Worm (Caenorhabditis elegans) whole organism, mixed stage, embryonic: Measurements from ENCODE around the gene sdz-20.

Experiments
- M03D4.4 ChIP-seq: sonication (generic microtip); optimal IDR thresholded peaks from 2 replicates; lab custom pipeline; 2017; ENCODE audit warnings: mild to moderate bottlenecking, missing genetic modification characterization, missing compliant biosample characterization
- bed-3 ChIP-seq: fragments of 200-800 bp; sonication (Bioruptor generic); optimal IDR thresholded peaks from 3 replicates; lab custom pipeline; 2018; ENCODE audit warnings: mild to moderate bottlenecking, missing genetic modification characterization, moderate library complexity, missing compliant biosample characterization
- ceh-39 ChIP-seq: fragments of 150-350 bp; optimal IDR thresholded peaks from 2 replicates; lab custom pipeline; 2014; ENCODE audit warnings: missing biosample characterization, missing genetic modification characterization
- ceh-43 ChIP-seq: fragments of 200-800 bp; sonication (Bioruptor generic); optimal IDR thresholded peaks from 2 replicates; lab custom pipeline; 2018; ENCODE audit warnings: mild to moderate bottlenecking, missing genetic modification characterization, moderate library complexity, missing compliant biosample characterization
- ces-1 ChIP-seq: fragments of 150-350 bp; optimal IDR thresholded peaks from 2 replicates; lab custom pipeline; 2014; ENCODE audit warnings: missing biosample characterization, missing genetic modification reagents, missing genetic modification characterization
- cnd-1 ChIP-seq: fragments of 200-800 bp; sonication (Bioruptor generic); optimal IDR thresholded peaks from 2 replicates; lab custom pipeline; 2018; ENCODE audit warnings: mild to moderate bottlenecking, missing genetic modification characterization, missing compliant biosample characterization
- elt-1 ChIP-seq: sonication (generic microtip); optimal IDR thresholded peaks from 2 replicates; lab custom pipeline; 2017; ENCODE audit warnings: missing genetic modification characterization, mild to moderate bottlenecking, missing compliant biosample characterization, antibody characterized with exemption, moderate library complexity, borderline replicate concordance; ENCODE audit not compliant: insufficient read depth
- elt-3 ChIP-seq: fragments of 150-350 bp; optimal IDR thresholded peaks from 2 replicates; lab custom pipeline; 2014; ENCODE audit warnings: missing biosample characterization, missing genetic modification characterization
- flh-1 ChIP-seq: fragments of 200-800 bp; sonication (Bioruptor generic); optimal IDR thresholded peaks from 2 replicates; lab custom pipeline; 2018; ENCODE audit warnings: mild to moderate bottlenecking, missing genetic modification characterization, moderate library complexity, missing compliant biosample characterization
- ham-2 ChIP-seq: fragments of 200-800 bp; sonication (Bioruptor generic); optimal IDR thresholded peaks from 2 replicates; lab custom pipeline; 2018; ENCODE audit warnings: mild to moderate bottlenecking, missing genetic modification characterization, missing compliant biosample characterization
- hlh-1 ChIP-seq: fragments of 150-350 bp; optimal IDR thresholded peaks from 2 replicates; lab custom pipeline; 2014; ENCODE audit warnings: missing biosample characterization, missing genetic modification reagents, missing genetic modification characterization
- lin-32 ChIP-seq: fragments of 200-800 bp; sonication (Bioruptor generic); optimal IDR thresholded peaks from 2 replicates; lab custom pipeline; 2018; ENCODE audit warnings: mild to moderate bottlenecking, missing genetic modification characterization, missing compliant biosample characterization
- lsy-2 ChIP-seq: fragments of 150-350 bp; optimal IDR thresholded peaks from 2 replicates; lab custom pipeline; 2014; ENCODE audit warnings: missing biosample characterization, missing genetic modification characterization
- mab-5 ChIP-seq: fragments of 150-350 bp; optimal IDR thresholded peaks from 2 replicates; lab custom pipeline; 2014; ENCODE audit warnings: missing biosample characterization, missing genetic modification characterization
- mep-1 ChIP-seq: fragments of 150-350 bp; optimal IDR thresholded peaks from 2 replicates; lab custom pipeline; 2017; ENCODE audit warnings: missing biosample characterization, missing genetic modification reagents, missing genetic modification characterization, inconsistent platforms
- mls-2 ChIP-seq: sonication (generic microtip); optimal IDR thresholded peaks from 2 replicates; lab custom pipeline; 2016; ENCODE audit warnings: mild to moderate bottlenecking, missing genetic modification characterization, moderate library complexity, missing compliant biosample characterization
- nhr-12 ChIP-seq: fragments of 150-350 bp; optimal IDR thresholded peaks from 2 replicates; lab custom pipeline; 2014; ENCODE audit warnings: missing biosample characterization, missing genetic modification characterization
- nhr-2 ChIP-seq: fragments of 150-350 bp; optimal IDR thresholded peaks from 2 replicates; lab custom pipeline; 2014; ENCODE audit warnings: missing biosample characterization, missing genetic modification characterization
- nhr-237 ChIP-seq: fragments of 150-350 bp; optimal IDR thresholded peaks from 2 replicates; lab custom pipeline; 2014; ENCODE audit warnings: missing biosample characterization, missing genetic modification characterization
- nhr-28 ChIP-seq: fragments of 150-350 bp; optimal IDR thresholded peaks from 2 replicates; lab custom pipeline; 2014; ENCODE audit warnings: missing biosample characterization, missing genetic modification characterization
- nhr-76 ChIP-seq: sonication (generic microtip); optimal IDR thresholded peaks from 2 replicates; lab custom pipeline; 2017; ENCODE audit warnings: missing biosample characterization, missing genetic modification characterization
- pha-4 ChIP-seq: fragments of 150-350 bp; optimal IDR thresholded peaks from 2 replicates; lab custom pipeline; 2018; ENCODE audit warnings: missing biosample characterization, missing genetic modification reagents, missing genetic modification characterization
- sem-2 ChIP-seq: fragments of 200-800 bp; sonication (Bioruptor generic); optimal IDR thresholded peaks from 2 replicates; lab custom pipeline; 2018; ENCODE audit warnings: mild to moderate bottlenecking, missing genetic modification characterization, missing compliant biosample characterization
- snpc-4 ChIP-seq: fragments of 150-350 bp; optimal IDR thresholded peaks from 2 replicates; lab custom pipeline; 2014; ENCODE audit warnings: missing biosample characterization, missing genetic modification characterization
- sptf-1 ChIP-seq: sonication (generic microtip); optimal IDR thresholded peaks from 2 replicates; lab custom pipeline; 2017; ENCODE audit warnings: mild to moderate bottlenecking, missing genetic modification characterization, moderate library complexity, missing compliant biosample characterization
- tbx-8 ChIP-seq: fragments of 200-800 bp; sonication (Bioruptor generic); optimal IDR thresholded peaks from 2 replicates; lab custom pipeline; 2018; ENCODE audit warnings: mild to moderate bottlenecking, missing genetic modification characterization, moderate library complexity, missing compliant biosample characterization
- unc-120 ChIP-seq: sonication (generic microtip); optimal IDR thresholded peaks from 2 replicates; lab custom pipeline; 2017; ENCODE audit warnings: missing genetic modification characterization, missing compliant biosample characterization; ENCODE audit not compliant: poor library complexity, severe bottlenecking
- unc-39 ChIP-seq: fragments of 150-350 bp; optimal IDR thresholded peaks from 2 replicates; lab custom pipeline; 2014; ENCODE audit warnings: missing biosample characterization, missing genetic modification characterization
- zip-8 ChIP-seq: fragments of 150-350 bp; optimal IDR thresholded peaks from 2 replicates; lab custom pipeline; 2014; ENCODE audit warnings: missing biosample characterization, missing genetic modification characterization
- ztf-11 ChIP-seq: fragments of 150-350 bp; optimal IDR thresholded peaks from 2 replicates; lab custom pipeline; 2014; ENCODE audit warnings: missing biosample characterization, missing genetic modification characterization

Gene sdz-20

DNA sequence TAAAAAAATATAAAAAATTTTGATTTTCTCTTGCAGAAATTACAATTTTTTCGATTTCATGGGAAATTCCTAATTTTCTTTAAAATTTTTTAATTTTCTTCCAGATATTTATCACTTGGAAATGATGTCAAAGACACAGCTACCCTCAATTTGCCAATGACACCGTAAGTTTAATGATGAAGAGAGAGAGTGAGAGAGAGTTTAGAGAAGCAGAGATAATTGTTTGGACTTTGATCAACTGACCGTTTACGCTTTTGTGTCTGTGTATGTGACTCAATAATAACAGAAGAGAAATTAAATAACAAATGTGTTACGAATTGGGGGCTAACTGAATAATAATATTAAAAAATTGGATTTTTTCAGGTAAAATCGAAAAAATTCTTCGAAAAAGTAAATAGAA is 23.3 kb upstream of the sdz-20 start:
- peak; percentile 14 for TF ChIP-seq nhr-237 (tag; lab: Kevin White, UChicago)
- TF ChIP-seq lin-32 (GFP tag; lab: Kevin White, UChicago) = no peak

DNA sequence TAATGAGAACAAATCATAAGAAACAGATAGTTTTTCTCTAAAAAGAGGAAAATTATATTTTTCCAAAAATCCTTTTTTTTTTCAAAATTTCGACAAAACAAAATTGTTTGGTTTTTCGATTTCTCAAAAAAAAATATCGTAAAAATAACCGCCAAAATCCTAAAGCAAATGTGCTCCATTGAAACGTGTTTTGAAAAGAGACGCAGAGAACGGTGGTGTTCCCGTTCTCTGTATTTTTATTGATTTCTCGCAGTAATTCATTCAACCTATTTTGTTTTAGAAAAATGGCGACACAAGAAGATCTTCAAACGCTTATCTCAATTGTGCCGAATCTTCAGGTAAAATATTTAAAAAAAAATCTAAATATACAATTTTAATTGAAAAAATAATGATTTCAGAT is 20.1 kb upstream of the sdz-20 start, which contains the start of gene Y43F4B.10:
Gene Y43F4B.10, plus strand, starts transcription at position 281 of the 400 bp plus-strand sequence.
- TF ChIP-seq mep-1 (tag; lab: Kevin White, UChicago) (peak; percentile 28), elt-1 (tag; lab: Kevin White, UChicago) (no peak), lsy-2 (tag; lab: Kevin White, UChicago) (peak; percentile 25), ces-1 (GFP tag; lab: Kevin White, UChicago) (peak; percentile 65), nhr-12 (tag; lab: Kevin White, UChicago) (no peak), nhr-237 (tag; lab: Kevin White, UChicago) (peak; percentile 24), ceh-39 (tag; lab: Kevin White, UChicago) (peak; percentile 79)

DNA sequence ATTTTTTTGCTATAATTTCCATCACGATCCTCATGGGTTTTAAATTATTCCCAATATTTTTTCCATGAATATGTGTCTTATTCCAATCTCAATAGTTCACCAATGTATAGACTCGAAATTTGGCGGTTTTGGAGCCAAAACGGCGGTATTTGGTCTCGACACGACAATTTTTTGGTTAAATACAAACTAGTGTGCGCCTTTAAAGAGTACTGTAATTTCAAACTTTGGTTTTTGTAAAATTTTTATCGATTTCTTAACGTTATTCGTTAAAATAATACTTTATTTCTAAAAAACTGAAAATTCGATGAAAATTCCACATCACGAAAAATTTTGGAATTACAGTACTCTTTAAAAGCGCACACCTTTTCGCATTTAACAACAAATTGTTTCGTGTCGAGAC is 19.2 kb upstream of the sdz-20 start:
- TF ChIP-seq cnd-1 (tag; lab: Kevin White, UChicago) = no peak
- TF ChIP-seq ztf-11 = no peak
- TF ChIP-seq sem-2 (GFP tag; lab: Kevin White, UChicago) = no peak
- no peak for TF ChIP-seq mab-5 (tag; lab: Kevin White, UChicago)
- no peak for TF ChIP-seq ces-1 (GFP tag; lab: Kevin White, UChicago)
- no peak for TF ChIP-seq bed-3
- no peak for TF ChIP-seq unc-39 (tag; lab: Kevin White, UChicago)
- TF ChIP-seq M03D4.4 = no peak

ce11 chrIII:13315071-13315470 is 18.8 kb upstream of the sdz-20 start, which contains the start of gene dph-7:
Gene dph-7 (plus strand): TSS chrIII:13315123.
- TF ChIP-seq snpc-4 = no peak
- no peak for TF ChIP-seq flh-1 (GFP tag; lab: Kevin White, UChicago)

- peak; percentile 9 for TF ChIP-seq mep-1 (tag; lab: Kevin White, UChicago)
- TF ChIP-seq unc-39 (tag; lab: Kevin White, UChicago) = no peak
These were observed 16.9 kb upstream of the sdz-20 start for ce11 chrIII:13316935-13317334.

DNA sequence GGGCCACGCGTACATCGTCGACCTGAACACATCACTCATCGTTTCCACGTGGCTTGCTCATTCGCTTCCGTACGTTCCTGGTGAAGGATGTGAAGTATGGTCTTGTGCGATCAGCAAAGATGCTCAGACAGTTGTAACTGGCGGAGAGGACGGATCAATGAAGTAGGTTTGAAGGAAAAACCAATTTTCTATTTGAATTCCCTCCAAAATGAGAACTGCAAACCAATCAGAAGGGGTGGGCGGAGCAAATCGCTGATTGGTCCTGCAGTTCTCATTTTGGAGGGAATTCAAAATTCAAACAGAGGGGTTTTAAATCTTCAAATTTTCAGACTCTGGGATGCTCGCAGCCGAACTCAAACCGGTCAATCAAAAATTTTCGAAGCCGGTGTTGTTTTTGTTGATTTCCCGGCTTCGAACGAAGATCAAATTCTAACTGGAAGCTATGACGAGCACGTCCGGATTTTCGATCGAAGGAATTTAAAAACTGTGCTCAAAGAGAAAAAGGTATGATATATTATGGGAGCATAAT is 16.4 kb upstream of the sdz-20 start:
- TF ChIP-seq nhr-76 (no peak), tbx-8 (GFP tag; lab: Kevin White, UChicago) (no peak), sem-2 (GFP tag; lab: Kevin White, UChicago) (no peak), zip-8 (tag; lab: Kevin White, UChicago) (no peak), flh-1 (GFP tag; lab: Kevin White, UChicago) (no peak), cnd-1 (tag; lab: Kevin White, UChicago) (no peak), pha-4 (no peak), mab-5 (tag; lab: Kevin White, UChicago) (no peak), unc-120 (tag; lab: Kevin White, UChicago) (no peak), ces-1 (GFP tag; lab: Kevin White, UChicago) (no peak), lin-32 (GFP tag; lab: Kevin White, UChicago) (no peak), nhr-2 (tag; lab: Kevin White, UChicago) (no peak), elt-1 (tag; lab: Kevin White, UChicago) (no peak), elt-3 (tag; lab: Kevin White, UChicago) (no peak), ceh-43 (GFP tag; lab: Kevin White, UChicago) (no peak), mls-2 (tag; lab: Kevin White, UChicago) (no peak), ham-2 (GFP tag; lab: Kevin White, UChicago) (no peak)

DNA sequence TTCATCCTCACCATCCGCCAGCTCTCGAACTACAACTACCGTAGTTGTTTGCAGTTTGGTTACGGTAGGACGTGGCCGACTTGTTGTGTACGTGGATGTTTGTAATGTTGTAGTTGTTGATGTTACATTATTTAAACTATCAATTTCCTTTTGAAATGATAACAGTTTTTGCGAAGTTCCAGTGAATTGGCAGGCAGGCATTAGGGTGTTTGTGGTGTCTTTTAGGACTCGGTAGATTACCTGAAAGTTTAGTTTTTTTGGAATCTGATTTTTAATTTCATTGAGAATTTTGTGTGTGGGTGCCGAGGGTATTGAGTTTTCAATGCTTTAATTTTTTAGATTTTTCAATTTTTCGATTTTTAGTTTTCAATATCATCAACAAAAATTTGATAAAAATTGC is 11.3 kb upstream of the sdz-20 start, which contains the start of gene F53A2.11:
Gene F53A2.11, minus strand, starts transcription at position 101 of the 400 bp plus-strand sequence.
- TF ChIP-seq nhr-237 (tag; lab: Kevin White, UChicago) (no peak), snpc-4 (no peak), ces-1 (GFP tag; lab: Kevin White, UChicago) (no peak), sem-2 (GFP tag; lab: Kevin White, UChicago) (no peak), flh-1 (GFP tag; lab: Kevin White, UChicago) (no peak), bed-3 (no peak), nhr-28 (tag; lab: Kevin White, UChicago) (no peak), sptf-1 (tag; lab: Kevin White, UChicago) (no peak), zip-8 (tag; lab: Kevin White, UChicago) (no peak), hlh-1 (tag; lab: Kevin White, UChicago) (no peak), unc-39 (tag; lab: Kevin White, UChicago) (no peak), nhr-12 (tag; lab: Kevin White, UChicago) (no peak), nhr-2 (tag; lab: Kevin White, UChicago) (no peak), elt-1 (tag; lab: Kevin White, UChicago) (no peak), ztf-11 (no peak)
